Worm (Caenorhabditis elegans) whole organism, L2 larva: ENCODE data around the gene T12G3.2.

Source experiments
- Y55F3AM.14 ChIP-seq: fragments of 200-800 bp; sonication (Bioruptor generic); optimal IDR thresholded peaks from 2 replicates; lab custom pipeline; 2018; ENCODE audit warnings: mild to moderate bottlenecking, missing genetic modification characterization, missing compliant biosample characterization
- aly-2 ChIP-seq: fragments of 150-350 bp; optimal IDR thresholded peaks from 2 replicates; lab custom pipeline; 2014; ENCODE audit warnings: missing biosample characterization, missing genetic modification characterization
- lin-39 ChIP-seq: fragments of 150-350 bp; optimal IDR thresholded peaks from 2 replicates; lab custom pipeline; 2014; ENCODE audit warnings: missing biosample characterization, missing genetic modification reagents, missing genetic modification characterization
- mbf-1 ChIP-seq: sonication (generic microtip); optimal IDR thresholded peaks from 2 replicates; lab custom pipeline; 2017; ENCODE audit warnings: missing biosample characterization, missing genetic modification characterization
- nhr-11 ChIP-seq: fragments of 150-350 bp; optimal IDR thresholded peaks from 2 replicates; lab custom pipeline; 2014; ENCODE audit warnings: missing biosample characterization, missing genetic modification characterization
- nhr-237 ChIP-seq: fragments of 150-350 bp; optimal IDR thresholded peaks from 2 replicates; lab custom pipeline; 2014; ENCODE audit warnings: missing biosample characterization, missing genetic modification characterization
- sem-4 ChIP-seq: fragments of 150-350 bp; optimal IDR thresholded peaks from 2 replicates; lab custom pipeline; 2014; ENCODE audit warnings: missing biosample characterization, missing genetic modification reagents, missing genetic modification characterization
- unc-62 ChIP-seq: fragments of 150-350 bp; optimal IDR thresholded peaks from 2 replicates; lab custom pipeline; 2014; ENCODE audit warnings: missing biosample characterization, missing genetic modification reagents, missing genetic modification characterization
- zag-1 ChIP-seq: fragments of 150-350 bp; optimal IDR thresholded peaks from 2 replicates; lab custom pipeline; 2014; ENCODE audit warnings: missing biosample characterization, missing genetic modification characterization

ce11 chrIV:12005090-12005770, 41.5 kb downstream of the T12G3.2 start:
- TF ChIP-seq unc-62 (no peak), sem-4 (tag; lab: Kevin White, UChicago) (no peak), lin-39 (tag; lab: Kevin White, UChicago) (no peak), aly-2 (tag; lab: Kevin White, UChicago) (no peak), mbf-1 (tag; lab: Kevin White, UChicago) (no peak), zag-1 (tag; lab: Kevin White, UChicago) (no peak), nhr-11 (tag; lab: Kevin White, UChicago) (no peak), nhr-237 (no peak), Y55F3AM.14 (GFP tag; lab: Kevin White, UChicago) (no peak)
